Worm (Caenorhabditis elegans): Measurements from ENCODE around the gene rnh-1.2.

- TF ChIP-seq aly-2 (tag; optimal IDR thresholded peaks at IDR 0.05), result no peak
- TF ChIP-seq lsy-2 (tag; optimal IDR thresholded peaks at IDR 0.05), result no peak
These were observed 8.0 kb downstream of the rnh-1.2 start, which contains the start of gene ZK938.3 for ce11 chrII:9833855-9834254.
